Worm (Caenorhabditis elegans): ENCODE data around the gene Y37E11AR.7.
A peak's percentile ranks its signal among the peaks of the same experiment; 100 is the strongest.

Y37E11AR.7 gene

ce11 chrIV:3721973-3722372 is 33.3 kb downstream of the Y37E11AR.7 start:
- TF ChIP-seq vab-7 (GFP tag; IDR thresholded peaks at IDR 0.05) (no peak), nhr-76 (tag; optimal IDR thresholded peaks at IDR 0.05) (no peak), ceh-32 (tag; optimal IDR thresholded peaks at IDR 0.05; ENCODE audit: poor library complexity) (no peak), fkh-10 (GFP tag; optimal IDR thresholded peaks at IDR 0.05) (no peak), dmd-6 (GFP tag; IDR thresholded peaks at IDR 0.05) (0 out of 2 replicates have a peak, but pooled peaks have one; percentile 15), daf-12 (tag; optimal IDR thresholded peaks at IDR 0.05) (no peak), ces-1 (GFP tag; optimal IDR thresholded peaks at IDR 0.05) (no peak), ceh-62 (tag; optimal IDR thresholded peaks at IDR 0.05) (no peak), F44E2.7 (GFP tag; IDR thresholded peaks at IDR 0.05) (no peak), cey-2 (tag; optimal IDR thresholded peaks at IDR 0.05; ENCODE audit: borderline replicate concordance, insufficient read depth) (no peak), arid-1 (GFP tag; conservative IDR thresholded peaks at IDR 0.05) (no peak), Y48G9A.11 (GFP tag; IDR thresholded peaks at IDR 0.05) (no peak), mep-1 (tag; optimal IDR thresholded peaks at IDR 0.05) (no peak), nhr-6 (tag; optimal IDR thresholded peaks at IDR 0.05) (no peak), lir-3 (tag; optimal IDR thresholded peaks at IDR 0.05) (no peak), gei-8 (GFP tag; optimal IDR thresholded peaks at IDR 0.05) (no peak), nhr-28 (tag; optimal IDR thresholded peaks at IDR 0.05) (peak; percentile 16), snpc-1.2 (GFP tag; IDR thresholded peaks at IDR 0.05) (no peak), pqm-1 (tag; optimal IDR thresholded peaks at IDR 0.05) (peak; percentile 20), daf-19 (GFP tag; conservative IDR thresholded peaks at IDR 0.05) (no peak), nhr-41 (GFP tag; IDR thresholded peaks at IDR 0.05) (no peak), R02D3.7 (tag; optimal IDR thresholded peaks at IDR 0.05) (no peak), daf-16 (GFP tag; optimal IDR thresholded peaks at IDR 0.05) (no peak), daf-16 (tag; optimal IDR thresholded peaks at IDR 0.05) (peak; percentile 57), unc-62 (GFP tag; optimal IDR thresholded peaks at IDR 0.05 in 1 of 2) (no peak), unc-62 (tag; optimal IDR thresholded peaks at IDR 0.05) (no peak), hlh-30 (tag; optimal IDR thresholded peaks at IDR 0.05; ENCODE audit: insufficient read depth) (no peak), dve-1 (tag; optimal IDR thresholded peaks at IDR 0.05; ENCODE audit: insufficient read depth) (peak; percentile 32)

DNA sequence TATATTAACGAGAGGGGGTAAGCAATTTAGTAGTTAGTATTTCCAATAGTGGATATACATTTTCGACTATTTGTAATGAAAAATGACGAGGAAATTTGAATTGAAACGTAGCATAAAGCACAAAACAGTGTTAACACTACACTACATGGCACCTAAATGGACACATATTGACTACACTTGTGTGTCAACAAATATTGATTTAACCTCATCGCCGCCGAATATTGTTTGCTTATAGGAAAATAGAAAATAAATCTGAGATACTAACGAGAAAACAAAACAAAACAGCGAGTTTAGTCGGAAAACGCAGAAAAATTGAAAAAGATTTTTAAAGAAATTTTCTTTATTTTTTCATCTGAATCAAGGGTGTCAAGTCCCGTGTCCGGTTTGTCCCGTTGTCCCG is 34.6 kb downstream of the Y37E11AR.7 start:
- no peak for TF ChIP-seq Y75B8A.6 (GFP tag; IDR thresholded peaks at IDR 0.05)
- TF ChIP-seq dmd-9 (GFP tag; IDR thresholded peaks at IDR 0.05), result no peak
- no peak for TF ChIP-seq aha-1 (tag)
- TF ChIP-seq vab-7 (GFP tag; IDR thresholded peaks at IDR 0.05), result no peak
- TF ChIP-seq lsy-2 (tag; optimal IDR thresholded peaks at IDR 0.05), result no peak
- TF ChIP-seq nhr-28 (tag; optimal IDR thresholded peaks at IDR 0.05), result peak; percentile 30
- TF ChIP-seq unc-62 (GFP tag; optimal IDR thresholded peaks at IDR 0.05 in 1 of 2), result no peak
- TF ChIP-seq unc-62 (tag; optimal IDR thresholded peaks at IDR 0.05), result no peak
- TF ChIP-seq tra-1 (GFP tag; IDR thresholded peaks at IDR 0.05), result no peak
- no peak for TF ChIP-seq ceh-44 (GFP tag; IDR thresholded peaks at IDR 0.05)
- TF ChIP-seq daf-16 (GFP tag; optimal IDR thresholded peaks at IDR 0.05), result no peak
- TF ChIP-seq daf-16 (tag; optimal IDR thresholded peaks at IDR 0.05), result peak; percentile 34

ce11 chrIV:3719057-3719456 is 36.2 kb downstream of the Y37E11AR.7 start, which contains the start of gene Y37E11AM.3:
Y37E11AM.3 (minus strand) TSS chrIV:3719157.
- TF ChIP-seq unc-62 (GFP tag; optimal IDR thresholded peaks at IDR 0.05 in 1 of 2) (no peak), unc-62 (tag; optimal IDR thresholded peaks at IDR 0.05) (no peak), hlh-30 (tag; optimal IDR thresholded peaks at IDR 0.05; ENCODE audit: insufficient read depth) (no peak), lin-13 (GFP tag; optimal IDR thresholded peaks at IDR 0.05) (no peak), F26F4.8 (GFP tag; conservative IDR thresholded peaks at IDR 0.05) (no peak), lin-29 (GFP tag; IDR thresholded peaks at IDR 0.05) (no peak), nhr-102 (tag; optimal IDR thresholded peaks at IDR 0.05) (no peak), dmd-6 (GFP tag; IDR thresholded peaks at IDR 0.05) (no peak), unc-130 (GFP tag; optimal IDR thresholded peaks at IDR 0.05) (no peak), madf-5 (GFP tag; IDR thresholded peaks at IDR 0.05) (no peak), nhr-77 (tag; optimal IDR thresholded peaks at IDR 0.05) (no peak), mdl-1 (tag; optimal IDR thresholded peaks at IDR 0.05) (no peak), mes-2 (tag; optimal IDR thresholded peaks at IDR 0.05; ENCODE audit: poor library complexity, severe bottlenecking) (no peak)
